Fruit fly (Drosophila melanogaster): ENCODE results near the gene Archease.

Gene Archease

DNA sequence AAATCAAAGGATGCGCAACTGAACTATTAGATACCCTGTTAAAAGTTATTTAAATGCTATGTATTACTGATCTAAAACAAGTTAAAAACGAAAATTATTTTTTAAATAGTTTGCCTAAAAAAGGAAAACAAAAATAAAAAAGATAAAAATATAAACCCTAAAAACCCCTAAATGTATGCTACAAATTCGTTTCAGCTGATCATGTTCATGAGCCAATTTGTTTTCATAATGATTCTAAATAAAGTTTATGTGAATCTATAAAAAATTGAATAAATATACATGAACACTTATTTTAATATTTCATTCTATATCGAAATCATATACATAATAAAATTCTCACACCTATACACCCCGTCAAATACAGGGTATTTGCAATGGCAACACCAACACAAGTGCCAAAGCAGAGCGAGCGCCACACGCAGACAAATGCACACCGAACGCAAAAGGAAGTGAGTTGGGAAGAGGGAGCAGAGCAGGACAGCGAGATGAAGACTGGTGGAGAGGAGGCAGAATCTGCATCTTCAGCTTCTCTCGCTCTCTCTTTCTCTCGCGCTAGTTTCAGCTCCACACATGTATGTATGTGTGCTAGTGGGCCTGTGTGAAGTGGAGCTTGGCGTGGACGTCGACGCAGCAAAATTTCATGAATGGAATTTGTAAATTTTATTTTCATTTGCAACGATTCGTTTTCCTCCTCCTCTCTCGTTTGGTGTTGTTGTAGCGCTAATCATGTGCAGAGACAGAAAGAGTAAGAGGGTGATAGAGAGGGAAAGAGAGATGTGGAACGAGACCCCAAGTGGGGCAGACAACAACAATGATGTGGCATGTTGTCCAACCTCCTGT, 11.5 kb downstream of the Archease start (continued):
- TF ChIP-seq CG7839 (tag; optimal IDR thresholded peaks at IDR 0.05) (peak; percentile 46), CG3163 (GFP tag; optimal IDR thresholded peaks at IDR 0.05) (no peak), CG1602 (GFP tag; optimal IDR thresholded peaks at IDR 0.05) (peak; percentile 15), CG17359 (tag; optimal IDR thresholded peaks at IDR 0.05) (peak; percentile 33), oc (tag; optimal IDR thresholded peaks at IDR 0.05) (no peak), eyg (GFP tag; optimal IDR thresholded peaks at IDR 0.05) (no peak), CG18476 (GFP tag; optimal IDR thresholded peaks at IDR 0.05) (no peak), CG5953 (GFP tag; IDR thresholded peaks at IDR 0.05) (no peak), CG1024 (GFP tag; IDR thresholded peaks at IDR 0.05) (no peak), CG10543 (GFP tag; optimal IDR thresholded peaks at IDR 0.05) (no peak), Dad (GFP tag; optimal IDR thresholded peaks at IDR 0.05) (no peak), Dip2 (GFP tag; IDR thresholded peaks at IDR 0.05) (no peak), odd (GFP tag; optimal IDR thresholded peaks at IDR 0.05) (no peak), H15 (GFP tag; IDR thresholded peaks at IDR 0.05) (no peak), CG2678 (tag; optimal IDR thresholded peaks at IDR 0.05) (peak; percentile 53), tio (GFP tag; optimal IDR thresholded peaks at IDR 0.05) (peak; percentile 10), vnd (GFP tag; IDR thresholded peaks at IDR 0.05; ENCODE audit: partially characterized antibody) (no peak), CG10979 (tag; optimal IDR thresholded peaks at IDR 0.05) (peak; percentile 63), CG1529 (GFP tag; optimal IDR thresholded peaks at IDR 0.05) (peak; percentile 35), CG11723 (GFP tag; optimal IDR thresholded peaks at IDR 0.05) (no peak), HmgD (GFP tag; optimal IDR thresholded peaks at IDR 0.05) (no peak), CG8388 (GFP tag; optimal IDR thresholded peaks at IDR 0.05) (peak; percentile 33), zf30C (GFP tag; optimal IDR thresholded peaks at IDR 0.05) (no peak), CG3995 (GFP tag; optimal IDR thresholded peaks at IDR 0.05) (no peak), CG6272 (GFP tag; IDR thresholded peaks at IDR 0.05) (no peak), fd96Cb (tag; optimal IDR thresholded peaks at IDR 0.05) (peak; percentile 30), crc (GFP tag; optimal IDR thresholded peaks at IDR 0.05) (no peak), CG17802 (tag; optimal IDR thresholded peaks at IDR 0.05) (no peak), CG13424 (tag; optimal IDR thresholded peaks at IDR 0.05) (peak; percentile 41), CG4328 (GFP tag; optimal IDR thresholded peaks at IDR 0.05) (no peak), gem (tag; optimal IDR thresholded peaks at IDR 0.05) (peak; percentile 64), CTCF (GFP tag; optimal IDR thresholded peaks at IDR 0.05) (no peak), pho (GFP tag; optimal IDR thresholded peaks at IDR 0.05) (no peak), lov (optimal IDR thresholded peaks at IDR 0.05) (no peak), lov (GFP tag; IDR thresholded peaks at IDR 0.05) (no peak), Dbx (GFP tag; IDR thresholded peaks at IDR 0.05) (no peak), CG17568 (GFP tag; optimal IDR thresholded peaks at IDR 0.05) (no peak), CG6175 (GFP tag; IDR thresholded peaks at IDR 0.05) (no peak), CG18619 (GFP tag; optimal IDR thresholded peaks at IDR 0.05) (peak; percentile 1), hbn (GFP tag; IDR thresholded peaks at IDR 0.05; ENCODE audit: partially characterized antibody) (no peak), Drgx (GFP tag; IDR thresholded peaks at IDR 0.05) (peak; percentile 69; the same call in 1 of the 2 replicates), yki (optimal IDR thresholded peaks at IDR 0.05) (no peak), mirr (GFP tag; optimal IDR thresholded peaks at IDR 0.05) (no peak), esg (GFP tag; conservative IDR thresholded peaks at IDR 0.05) (peak; percentile 18; the same call in 1 of the 2 replicates), Ssrp (tag; optimal IDR thresholded peaks at IDR 0.05) (peak; percentile 43), Abd-B (GFP tag; optimal IDR thresholded peaks at IDR 0.05) (peak; percentile 46), CG34224 (GFP tag; IDR thresholded peaks at IDR 0.05; ENCODE audit: partially characterized antibody) (no peak), shn (GFP tag; optimal IDR thresholded peaks at IDR 0.05) (no peak), Max (GFP tag; optimal IDR thresholded peaks at IDR 0.05) (no peak), HLH3B (GFP tag; IDR thresholded peaks at IDR 0.05) (no peak), CG4854 (GFP tag; optimal IDR thresholded peaks at IDR 0.05) (no peak)
